Fruit fly (Drosophila melanogaster) whole organism, embryonic: ENCODE measurements around the gene bma.

ENCODE experiments used
- CG10959 ChIP-seq: fragments of 200-800 bp; sonication (Bioruptor generic); IDR thresholded peaks from 2 replicates; pipeline ENCODE4 v1.3.6; 2022; ENCODE audit warnings: missing biosample characterization, missing genetic modification characterization
- CG13424 ChIP-seq: fragments of 200-800 bp; sonication (Bioruptor generic); optimal IDR thresholded peaks from 2 replicates; lab custom pipeline; 2019; ENCODE audit warnings: missing biosample characterization, mild to moderate bottlenecking, missing genetic modification characterization, moderate library complexity
- ranshi ChIP-seq: fragments of 200-800 bp; sonication (Bioruptor generic); IDR thresholded peaks from 2 replicates; pipeline ENCODE4 v1.3.6; 2022; ENCODE audit warnings: missing biosample characterization, missing genetic modification characterization

dm6 chr3L:9863656-9864055, 44.3 kb upstream of the bma start:
- TF ChIP-seq CG13424: no peak
- no peak for TF ChIP-seq ranshi (GFP tag; lab: Robert Waterston, UW)
- no peak for TF ChIP-seq CG10959 (GFP tag; lab: Robert Waterston, UW)
